Fruit fly (Drosophila melanogaster) whole organism, embryonic: ENCODE results near the gene CG16965.

Experiments
- ATbp ChIP-seq: fragments of 200-800 bp; sonication (Bioruptor generic); optimal IDR thresholded peaks from 2 replicates; lab custom pipeline; 2017; ENCODE audit warnings: missing biosample characterization, mild to moderate bottlenecking, missing genetic modification characterization, missing genetic modification reagents
- Adf1 ChIP-seq: fragments of 200-800 bp; sonication (Bioruptor generic); IDR thresholded peaks from 2 replicates; pipeline ENCODE4 v1.3.6; 2022; ENCODE audit warnings: missing biosample characterization, missing genetic modification characterization
- CG10565 ChIP-seq: fragments of 200-800 bp; sonication (Bioruptor generic); optimal IDR thresholded peaks from 3 replicates; lab custom pipeline; 2016; ENCODE audit warnings: missing biosample characterization, mild to moderate bottlenecking, missing genetic modification characterization
- CG11398 ChIP-seq: fragments of 200-800 bp; sonication (Bioruptor generic); optimal IDR thresholded peaks from 2 replicates; lab custom pipeline; 2016; ENCODE audit warnings: missing biosample characterization, missing genetic modification characterization
- CG11695 ChIP-seq: fragments of 200-800 bp; sonication (Bioruptor generic); IDR thresholded peaks from 3 replicates; pipeline ENCODE4 v1.3.6; 2022; ENCODE audit warnings: missing biosample characterization, missing genetic modification characterization
- CG12104 ChIP-seq: fragments of 200-800 bp; sonication (Bioruptor generic); optimal IDR thresholded peaks from 3 replicates; lab custom pipeline; 2016; ENCODE audit warnings: missing biosample characterization, missing genetic modification characterization
- CG13287 ChIP-seq: fragments of 200-800 bp; sonication (Bioruptor generic); IDR thresholded peaks from 2 replicates; pipeline ENCODE4 v1.3.6; 2022; ENCODE audit warnings: missing biosample characterization, missing genetic modification characterization; ENCODE audit not compliant: partially characterized antibody
- CG15011 ChIP-seq: fragments of 200-800 bp; sonication (Bioruptor generic); optimal IDR thresholded peaks from 3 replicates; lab custom pipeline; 2018; ENCODE audit warnings: missing biosample characterization, mild to moderate bottlenecking, missing genetic modification characterization
- CG15269 ChIP-seq: fragments of 200-800 bp; sonication (Bioruptor generic); optimal IDR thresholded peaks from 2 replicates; lab custom pipeline; 2018; ENCODE audit warnings: missing biosample characterization, mild to moderate bottlenecking, missing genetic modification characterization, moderate library complexity
- CG15514 ChIP-seq: fragments of 200-800 bp; sonication (Bioruptor generic); optimal IDR thresholded peaks from 3 replicates; lab custom pipeline; 2017; ENCODE audit warnings: missing biosample characterization, missing genetic modification characterization, mild to moderate bottlenecking, moderate library complexity, missing genetic modification reagents
- CG17829 ChIP-seq: fragments of 200-800 bp; optimal IDR thresholded peaks from 2 replicates; lab custom pipeline; 2019; ENCODE audit warnings: missing biosample characterization, mild to moderate bottlenecking, missing genetic modification characterization, moderate library complexity
- CG2199 ChIP-seq: fragments of 200-800 bp; sonication (Bioruptor generic); IDR thresholded peaks from 3 replicates; pipeline ENCODE4 v1.3.6; 2022; ENCODE audit warnings: missing biosample characterization, missing genetic modification characterization
- CG3838 ChIP-seq: fragments of 200-800 bp; sonication (Bioruptor generic); optimal IDR thresholded peaks from 3 replicates; lab custom pipeline; 2016; ENCODE audit warnings: missing biosample characterization, missing genetic modification characterization
- CG4617 ChIP-seq: fragments of 200-800 bp; sonication (Bioruptor generic); optimal IDR thresholded peaks from 3 replicates; lab custom pipeline; 2016; ENCODE audit warnings: missing biosample characterization, missing genetic modification characterization, borderline replicate concordance
- CG6765 ChIP-seq: fragments of 200-800 bp; sonication (Bioruptor generic); optimal IDR thresholded peaks from 3 replicates; lab custom pipeline; 2017; ENCODE audit warnings: missing biosample characterization, mild to moderate bottlenecking, missing genetic modification characterization
- CG7357 ChIP-seq: fragments of 200-800 bp; sonication (Bioruptor generic); IDR thresholded peaks from 3 replicates; pipeline ENCODE4 v1.3.6; 2022; ENCODE audit warnings: missing biosample characterization, missing genetic modification characterization
- CG9876 ChIP-seq: fragments of 200-800 bp; sonication (Bioruptor generic); optimal IDR thresholded peaks from 2 replicates; lab custom pipeline; 2016; ENCODE audit warnings: missing biosample characterization, missing genetic modification characterization
- CG9932 ChIP-seq: fragments of 200-800 bp; sonication (Bioruptor generic); IDR thresholded peaks from 2 replicates; pipeline ENCODE4 v1.3.6; 2022; ENCODE audit warnings: missing biosample characterization, missing genetic modification characterization
- CHES-1-like ChIP-seq: fragments of 200-800 bp; sonication (Bioruptor generic); optimal IDR thresholded peaks from 2 replicates; lab custom pipeline; 2016; ENCODE audit warnings: missing biosample characterization, missing genetic modification characterization
- CTCF ChIP-seq: fragments of 200-800 bp; sonication (Bioruptor generic); optimal IDR thresholded peaks from 2 replicates; lab custom pipeline; 2017; ENCODE audit warnings: missing biosample characterization, mild to moderate bottlenecking, missing genetic modification characterization, moderate library complexity
- Dip3 ChIP-seq: fragments of 200-800 bp; sonication (Bioruptor generic); optimal IDR thresholded peaks from 3 replicates; lab custom pipeline; 2016; ENCODE audit warnings: missing biosample characterization, missing genetic modification characterization
- Dp ChIP-seq: fragments of 200-800 bp; sonication (Bioruptor generic); optimal IDR thresholded peaks from 2 replicates; lab custom pipeline; 2018; ENCODE audit warnings: missing biosample characterization, mild to moderate bottlenecking, missing genetic modification characterization, moderate library complexity
- Fer1 ChIP-seq: fragments of 200-800 bp; sonication (Bioruptor generic); optimal IDR thresholded peaks from 2 replicates; lab custom pipeline; 2017; ENCODE audit warnings: missing biosample characterization, mild to moderate bottlenecking, missing genetic modification characterization
- H2.0 ChIP-seq: fragments of 200-800 bp; sonication (Bioruptor generic); IDR thresholded peaks from 2 replicates; pipeline ENCODE4 v1.3.6; 2022; ENCODE audit warnings: missing biosample characterization, missing genetic modification characterization
- HmgD ChIP-seq: fragments of 200-800 bp; sonication (Bioruptor generic); optimal IDR thresholded peaks from 3 replicates; lab custom pipeline; 2016; ENCODE audit warnings: missing biosample characterization, missing genetic modification characterization
- Hmx ChIP-seq: fragments of 200-800 bp; sonication (Bioruptor generic); optimal IDR thresholded peaks from 2 replicates; lab custom pipeline; 2016; ENCODE audit warnings: missing biosample characterization, missing genetic modification characterization
- Mad ChIP-seq: fragments of 200-800 bp; sonication (Bioruptor generic); optimal IDR thresholded peaks from 2 replicates; lab custom pipeline; 2016; ENCODE audit warnings: missing biosample characterization, missing genetic modification characterization
- Mrtf ChIP-seq: fragments of 200-800 bp; sonication (Bioruptor generic); IDR thresholded peaks from 3 replicates; pipeline ENCODE4 v1.3.6; 2022; ENCODE audit warnings: missing biosample characterization, missing genetic modification characterization
- Xbp1 ChIP-seq: fragments of 200-800 bp; sonication (Bioruptor generic); optimal IDR thresholded peaks from 3 replicates; lab custom pipeline; 2016; ENCODE audit warnings: missing biosample characterization, mild to moderate bottlenecking, missing genetic modification characterization
- al ChIP-seq: fragments of 200-800 bp; sonication (Bioruptor generic); IDR thresholded peaks from 2 replicates; pipeline ENCODE4 v1.3.6; 2022; ENCODE audit warnings: missing biosample characterization, missing genetic modification characterization
- chm ChIP-seq: fragments of 200-800 bp; sonication (Bioruptor generic); IDR thresholded peaks from 2 replicates; pipeline ENCODE4 v1.3.6; 2022; ENCODE audit warnings: missing biosample characterization, missing genetic modification characterization
- fd102C ChIP-seq: fragments of 200-800 bp; sonication (Bioruptor generic); optimal IDR thresholded peaks from 2 replicates; lab custom pipeline; 2018; ENCODE audit warnings: missing biosample characterization, mild to moderate bottlenecking, missing genetic modification characterization, moderate library complexity
- gsb ChIP-seq: fragments of 200-800 bp; sonication (Bioruptor generic); IDR thresholded peaks from 2 replicates; pipeline ENCODE4 v1.3.6; 2022; ENCODE audit warnings: missing biosample characterization, missing genetic modification characterization
- hth ChIP-seq: fragments of >200 bp; optimal IDR thresholded peaks from 2 replicates; lab custom pipeline; 2017; ENCODE audit warnings: inconsistent platforms
- jigr1 ChIP-seq: fragments of 200-800 bp; sonication (Bioruptor generic); IDR thresholded peaks from 3 replicates; pipeline ENCODE4 v1.3.6; 2022; ENCODE audit warnings: missing biosample characterization, missing genetic modification characterization
- lbe ChIP-seq: fragments of 200-800 bp; sonication (Bioruptor generic); optimal IDR thresholded peaks from 2 replicates; lab custom pipeline; 2016; ENCODE audit warnings: missing biosample characterization, mild to moderate bottlenecking, missing genetic modification characterization
- lov ChIP-seq, 2 experiments: fragments of 200-800 bp in 1 of 2; fragments of >200 bp in 1 of 2; sonication (Bioruptor generic) in 1 of 2; IDR thresholded peaks in 1 of 2; optimal IDR thresholded peaks in 1 of 2; 2 replicates in 1 of 2; 3 replicates in 1 of 2; pipeline versions ENCODE4 v1.3.6 to Lab custom; 2017 to 2022; ENCODE audit warnings: missing biosample characterization in 1 of 2, missing genetic modification characterization in 1 of 2
- otp ChIP-seq: fragments of 200-800 bp; sonication (Bioruptor generic); IDR thresholded peaks from 3 replicates; pipeline ENCODE4, ENCODE4 v1.3.6; 2022; ENCODE audit warnings: missing biosample characterization, missing genetic modification characterization
- pb ChIP-seq: fragments of 200-800 bp; sonication (Bioruptor generic); optimal IDR thresholded peaks from 3 replicates; lab custom pipeline; 2016; ENCODE audit warnings: missing biosample characterization, missing genetic modification characterization
- pnt ChIP-seq: fragments of 200-800 bp; sonication (Bioruptor generic); optimal IDR thresholded peaks from 3 replicates; lab custom pipeline; 2016; ENCODE audit warnings: missing biosample characterization, missing genetic modification characterization
- pzg ChIP-seq: fragments of 200-800 bp; sonication (Bioruptor generic); optimal IDR thresholded peaks from 3 replicates; lab custom pipeline; 2018; ENCODE audit warnings: missing biosample characterization, mild to moderate bottlenecking, missing genetic modification characterization, moderate library complexity
- ro ChIP-seq: fragments of 200-800 bp; sonication (Bioruptor generic); IDR thresholded peaks from 2 replicates; pipeline ENCODE4 v1.3.6; 2022; ENCODE audit warnings: missing biosample characterization, missing genetic modification characterization
- salm ChIP-seq: fragments of 200-800 bp; sonication (Bioruptor generic); optimal IDR thresholded peaks from 2 replicates; lab custom pipeline; 2018; ENCODE audit warnings: missing biosample characterization, mild to moderate bottlenecking, missing genetic modification characterization
- shn ChIP-seq: fragments of 200-800 bp; sonication (Bioruptor generic); optimal IDR thresholded peaks from 3 replicates; lab custom pipeline; 2016; ENCODE audit warnings: missing biosample characterization, missing genetic modification characterization
- sim ChIP-seq: fragments of 200-800 bp; sonication (Bioruptor generic); IDR thresholded peaks from 2 replicates; pipeline ENCODE4 v1.3.6; 2022; ENCODE audit warnings: missing biosample characterization, missing genetic modification characterization
- so ChIP-seq: fragments of 200-800 bp; sonication (Bioruptor generic); IDR thresholded peaks from 3 replicates; pipeline ENCODE4 v1.3.6; 2022; ENCODE audit warnings: missing biosample characterization, missing genetic modification characterization
- sug ChIP-seq: fragments of 200-800 bp; optimal IDR thresholded peaks from 2 replicates; lab custom pipeline; 2019; ENCODE audit warnings: missing biosample characterization, mild to moderate bottlenecking, missing genetic modification characterization, moderate library complexity
- trh ChIP-seq: fragments of 200-800 bp; sonication (Bioruptor generic); optimal IDR thresholded peaks from 2 replicates; lab custom pipeline; 2016; ENCODE audit warnings: missing biosample characterization, missing genetic modification characterization
- tup ChIP-seq: fragments of 200-800 bp; sonication (Bioruptor generic); optimal IDR thresholded peaks from 2 replicates; lab custom pipeline; 2016; ENCODE audit warnings: missing biosample characterization, mild to moderate bottlenecking, missing genetic modification characterization, moderate library complexity
- wdn ChIP-seq: fragments of 200-800 bp; sonication (Bioruptor generic); IDR thresholded peaks from 2 replicates; pipeline ENCODE4 v1.3.6; 2022; ENCODE audit warnings: missing biosample characterization, missing genetic modification characterization
- zen ChIP-seq: fragments of 200-800 bp; sonication (Bioruptor generic); optimal IDR thresholded peaks from 3 replicates; lab custom pipeline; 2018; ENCODE audit warnings: missing biosample characterization, mild to moderate bottlenecking, missing genetic modification characterization, moderate library complexity

CG16965 gene

DNA sequence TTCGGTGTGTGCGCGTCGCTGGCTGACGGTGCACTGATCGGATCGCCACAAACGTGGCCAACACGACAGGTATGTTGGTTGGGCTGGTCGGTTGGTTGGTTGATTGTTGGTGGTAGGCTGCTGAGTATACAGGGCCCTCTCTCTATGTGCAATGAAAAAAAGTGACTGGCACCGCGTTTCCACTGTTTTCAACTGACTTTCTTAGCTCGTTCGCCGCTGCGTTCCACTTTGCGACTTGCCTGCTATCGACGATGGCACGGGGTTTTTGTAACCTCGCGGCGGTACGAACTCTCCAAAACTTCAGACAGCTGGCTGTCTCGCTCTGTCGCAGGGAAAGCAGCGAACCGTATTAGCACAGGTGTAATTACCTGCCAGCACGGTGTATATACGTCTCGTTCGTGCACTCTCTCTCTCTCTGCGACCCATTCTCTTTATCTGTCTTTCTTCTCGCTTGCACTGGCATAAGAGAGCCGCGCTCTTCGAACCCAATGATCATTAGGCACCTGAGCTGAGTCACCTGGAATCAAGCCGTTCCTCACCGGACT, 10.5 kb upstream of the CG16965 start (continued):
- TF ChIP-seq Xbp1 (GFP tag; lab: Kevin White, UChicago) (no peak), CG15514 (GFP tag; lab: Kevin White, UChicago) (no peak), CG6765 (GFP tag; lab: Kevin White, UChicago) (no peak), so (GFP tag; lab: Robert Waterston, UW) (no peak), CG4617 (GFP tag; lab: Kevin White, UChicago) (no peak), CG9876 (GFP tag; lab: Kevin White, UChicago) (no peak), CG15269 (tag; lab: Kevin White, UChicago) (no peak), CG10565 (GFP tag; lab: Kevin White, UChicago) (no peak), sim (GFP tag; lab: Robert Waterston, UW) (peak; percentile 22; the same call in 1 of the 2 replicates), trh (GFP tag; lab: Kevin White, UChicago) (no peak), Dp (GFP tag; lab: Kevin White, UChicago) (no peak), Fer1 (GFP tag; lab: Kevin White, UChicago) (peak; percentile 14), jigr1 (GFP tag; lab: Robert Waterston, UW) (no peak), pzg (GFP tag; lab: Kevin White, UChicago) (no peak), zen (peak; percentile 87), sug (tag; lab: Kevin White, UChicago) (peak; percentile 39), otp (GFP tag; lab: Robert Waterston, UW) (no peak; the same call in 1 of the 3 replicates), CG9932 (peak; percentile 35; the same call in 1 of the 2 replicates), Mrtf (GFP tag; lab: Robert Waterston, UW) (peak; percentile 38; the same call in 1 of the 3 replicates), tup (GFP tag; lab: Kevin White, UChicago) (no peak), Mad (GFP tag; lab: Kevin White, UChicago) (no peak), ro (GFP tag; lab: Robert Waterston, UW) (no peak), hth (no peak), H2.0 (GFP tag; lab: Robert Waterston, UW) (no peak), CTCF (no peak), CG13287 (GFP tag; lab: Robert Waterston, UW) (peak; percentile 33; the same call in 1 of the 2 replicates), wdn (no peak; the same call in 1 of the 2 replicates), CG15011 (no peak), Adf1 (GFP tag; lab: Robert Waterston, UW) (peak; percentile 25; the same call in 1 of the 2 replicates), Hmx (GFP tag; lab: Kevin White, UChicago) (no peak), pb (GFP tag; lab: Kevin White, UChicago) (peak; percentile 59), lov (optimal IDR thresholded peaks at IDR 0.05; lab: Kevin White, UChicago) (no peak), lov (GFP tag; IDR thresholded peaks at IDR 0.05; lab: Robert Waterston, UW) (0 out of 3 replicates have a peak, but pooled peaks have one; percentile 43), HmgD (GFP tag; lab: Kevin White, UChicago) (peak; percentile 41), pnt (GFP tag; lab: Kevin White, UChicago) (no peak), shn (GFP tag; lab: Kevin White, UChicago) (no peak), CG12104 (GFP tag; lab: Kevin White, UChicago) (no peak), CHES-1-like (GFP tag; lab: Kevin White, UChicago) (peak; percentile 10), Dip3 (no peak), CG7357 (GFP tag; lab: Robert Waterston, UW) (no peak), CG2199 (GFP tag; lab: Robert Waterston, UW) (peak; percentile 85; the same call in 2 of the 3 replicates), CG11398 (peak; percentile 5), CG3838 (GFP tag; lab: Kevin White, UChicago) (no peak), ATbp (GFP tag; lab: Kevin White, UChicago) (no peak), al (GFP tag; lab: Robert Waterston, UW) (no peak), CG11695 (GFP tag; lab: Robert Waterston, UW) (peak; percentile 32; the same call in 1 of the 3 replicates), CG17829 (tag; lab: Kevin White, UChicago) (peak; percentile 1), gsb (no peak), fd102C (no peak), lbe (GFP tag; lab: Kevin White, UChicago) (peak; percentile 49), salm (tag; lab: Kevin White, UChicago) (no peak), chm (GFP tag; lab: Robert Waterston, UW) (peak; percentile 65)
